Worm (Caenorhabditis elegans) whole organism, mixed stage, embryonic: ENCODE measurements around the gene ncs-3.
A peak's percentile ranks its signal among the peaks of the same experiment; 100 is the strongest.

Experiments
- M03D4.4 ChIP-seq: sonication (generic microtip); optimal IDR thresholded peaks from 2 replicates; lab custom pipeline; 2017; ENCODE audit warnings: mild to moderate bottlenecking, missing genetic modification characterization, missing compliant biosample characterization
- bed-3 ChIP-seq: fragments of 200-800 bp; sonication (Bioruptor generic); optimal IDR thresholded peaks from 3 replicates; lab custom pipeline; 2018; ENCODE audit warnings: mild to moderate bottlenecking, missing genetic modification characterization, moderate library complexity, missing compliant biosample characterization
- blmp-1 ChIP-seq: fragments of 150-350 bp; optimal IDR thresholded peaks from 2 replicates; lab custom pipeline; 2014; ENCODE audit warnings: missing biosample characterization, missing genetic modification characterization
- ceh-39 ChIP-seq: fragments of 150-350 bp; optimal IDR thresholded peaks from 2 replicates; lab custom pipeline; 2014; ENCODE audit warnings: missing biosample characterization, missing genetic modification characterization
- ceh-43 ChIP-seq: fragments of 200-800 bp; sonication (Bioruptor generic); optimal IDR thresholded peaks from 2 replicates; lab custom pipeline; 2018; ENCODE audit warnings: mild to moderate bottlenecking, missing genetic modification characterization, moderate library complexity, missing compliant biosample characterization
- ceh-83 ChIP-seq: fragments of 200-800 bp; sonication (Bioruptor generic); optimal IDR thresholded peaks from 2 replicates; lab custom pipeline; 2018; ENCODE audit warnings: mild to moderate bottlenecking, missing genetic modification characterization, missing compliant biosample characterization
- ces-1 ChIP-seq: fragments of 150-350 bp; optimal IDR thresholded peaks from 2 replicates; lab custom pipeline; 2014; ENCODE audit warnings: missing biosample characterization, missing genetic modification reagents, missing genetic modification characterization
- cnd-1 ChIP-seq: fragments of 200-800 bp; sonication (Bioruptor generic); optimal IDR thresholded peaks from 2 replicates; lab custom pipeline; 2018; ENCODE audit warnings: mild to moderate bottlenecking, missing genetic modification characterization, missing compliant biosample characterization
- drap-1 ChIP-seq: fragments of 200-800 bp; sonication (Bioruptor generic); optimal IDR thresholded peaks from 3 replicates; lab custom pipeline; 2018; ENCODE audit warnings: mild to moderate bottlenecking, missing genetic modification characterization, missing compliant biosample characterization
- elt-1 ChIP-seq: sonication (generic microtip); optimal IDR thresholded peaks from 2 replicates; lab custom pipeline; 2017; ENCODE audit warnings: missing genetic modification characterization, mild to moderate bottlenecking, missing compliant biosample characterization, antibody characterized with exemption, moderate library complexity, borderline replicate concordance; ENCODE audit not compliant: insufficient read depth
- elt-3 ChIP-seq: fragments of 150-350 bp; optimal IDR thresholded peaks from 2 replicates; lab custom pipeline; 2014; ENCODE audit warnings: missing biosample characterization, missing genetic modification characterization
- flh-1 ChIP-seq: fragments of 200-800 bp; sonication (Bioruptor generic); optimal IDR thresholded peaks from 2 replicates; lab custom pipeline; 2018; ENCODE audit warnings: mild to moderate bottlenecking, missing genetic modification characterization, moderate library complexity, missing compliant biosample characterization
- ham-2 ChIP-seq: fragments of 200-800 bp; sonication (Bioruptor generic); optimal IDR thresholded peaks from 2 replicates; lab custom pipeline; 2018; ENCODE audit warnings: mild to moderate bottlenecking, missing genetic modification characterization, missing compliant biosample characterization
- hlh-1 ChIP-seq: fragments of 150-350 bp; optimal IDR thresholded peaks from 2 replicates; lab custom pipeline; 2014; ENCODE audit warnings: missing biosample characterization, missing genetic modification reagents, missing genetic modification characterization
- lin-13 ChIP-seq: fragments of 150-350 bp; optimal IDR thresholded peaks from 2 replicates; lab custom pipeline; 2014; ENCODE audit warnings: missing biosample characterization, missing genetic modification characterization
- lin-32 ChIP-seq: fragments of 200-800 bp; sonication (Bioruptor generic); optimal IDR thresholded peaks from 2 replicates; lab custom pipeline; 2018; ENCODE audit warnings: mild to moderate bottlenecking, missing genetic modification characterization, missing compliant biosample characterization
- lsy-2 ChIP-seq: fragments of 150-350 bp; optimal IDR thresholded peaks from 2 replicates; lab custom pipeline; 2014; ENCODE audit warnings: missing biosample characterization, missing genetic modification characterization
- mab-5 ChIP-seq: fragments of 150-350 bp; optimal IDR thresholded peaks from 2 replicates; lab custom pipeline; 2014; ENCODE audit warnings: missing biosample characterization, missing genetic modification characterization
- mep-1 ChIP-seq: fragments of 150-350 bp; optimal IDR thresholded peaks from 2 replicates; lab custom pipeline; 2017; ENCODE audit warnings: missing biosample characterization, missing genetic modification reagents, missing genetic modification characterization, inconsistent platforms
- mls-2 ChIP-seq: sonication (generic microtip); optimal IDR thresholded peaks from 2 replicates; lab custom pipeline; 2016; ENCODE audit warnings: mild to moderate bottlenecking, missing genetic modification characterization, moderate library complexity, missing compliant biosample characterization
- nhr-12 ChIP-seq: fragments of 150-350 bp; optimal IDR thresholded peaks from 2 replicates; lab custom pipeline; 2014; ENCODE audit warnings: missing biosample characterization, missing genetic modification characterization
- nhr-2 ChIP-seq: fragments of 150-350 bp; optimal IDR thresholded peaks from 2 replicates; lab custom pipeline; 2014; ENCODE audit warnings: missing biosample characterization, missing genetic modification characterization
- nhr-237 ChIP-seq: fragments of 150-350 bp; optimal IDR thresholded peaks from 2 replicates; lab custom pipeline; 2014; ENCODE audit warnings: missing biosample characterization, missing genetic modification characterization
- nhr-28 ChIP-seq: fragments of 150-350 bp; optimal IDR thresholded peaks from 2 replicates; lab custom pipeline; 2014; ENCODE audit warnings: missing biosample characterization, missing genetic modification characterization
- nhr-76 ChIP-seq: sonication (generic microtip); optimal IDR thresholded peaks from 2 replicates; lab custom pipeline; 2017; ENCODE audit warnings: missing biosample characterization, missing genetic modification characterization
- pha-4 ChIP-seq: fragments of 150-350 bp; optimal IDR thresholded peaks from 2 replicates; lab custom pipeline; 2018; ENCODE audit warnings: missing biosample characterization, missing genetic modification reagents, missing genetic modification characterization
- sem-2 ChIP-seq: fragments of 200-800 bp; sonication (Bioruptor generic); optimal IDR thresholded peaks from 2 replicates; lab custom pipeline; 2018; ENCODE audit warnings: mild to moderate bottlenecking, missing genetic modification characterization, missing compliant biosample characterization
- snpc-4 ChIP-seq: fragments of 150-350 bp; optimal IDR thresholded peaks from 2 replicates; lab custom pipeline; 2014; ENCODE audit warnings: missing biosample characterization, missing genetic modification characterization
- sptf-1 ChIP-seq: sonication (generic microtip); optimal IDR thresholded peaks from 2 replicates; lab custom pipeline; 2017; ENCODE audit warnings: mild to moderate bottlenecking, missing genetic modification characterization, moderate library complexity, missing compliant biosample characterization
- tbx-8 ChIP-seq: fragments of 200-800 bp; sonication (Bioruptor generic); optimal IDR thresholded peaks from 2 replicates; lab custom pipeline; 2018; ENCODE audit warnings: mild to moderate bottlenecking, missing genetic modification characterization, moderate library complexity, missing compliant biosample characterization
- unc-120 ChIP-seq: sonication (generic microtip); optimal IDR thresholded peaks from 2 replicates; lab custom pipeline; 2017; ENCODE audit warnings: missing genetic modification characterization, missing compliant biosample characterization; ENCODE audit not compliant: poor library complexity, severe bottlenecking
- unc-39 ChIP-seq: fragments of 150-350 bp; optimal IDR thresholded peaks from 2 replicates; lab custom pipeline; 2014; ENCODE audit warnings: missing biosample characterization, missing genetic modification characterization
- unc-62 ChIP-seq: fragments of 150-350 bp; optimal IDR thresholded peaks from 2 replicates; lab custom pipeline; 2014; ENCODE audit warnings: missing biosample characterization, missing genetic modification reagents, missing genetic modification characterization
- zip-8 ChIP-seq: fragments of 150-350 bp; optimal IDR thresholded peaks from 2 replicates; lab custom pipeline; 2014; ENCODE audit warnings: missing biosample characterization, missing genetic modification characterization
- ztf-11 ChIP-seq: fragments of 150-350 bp; optimal IDR thresholded peaks from 2 replicates; lab custom pipeline; 2014; ENCODE audit warnings: missing biosample characterization, missing genetic modification characterization

The ncs-3 gene

DNA sequence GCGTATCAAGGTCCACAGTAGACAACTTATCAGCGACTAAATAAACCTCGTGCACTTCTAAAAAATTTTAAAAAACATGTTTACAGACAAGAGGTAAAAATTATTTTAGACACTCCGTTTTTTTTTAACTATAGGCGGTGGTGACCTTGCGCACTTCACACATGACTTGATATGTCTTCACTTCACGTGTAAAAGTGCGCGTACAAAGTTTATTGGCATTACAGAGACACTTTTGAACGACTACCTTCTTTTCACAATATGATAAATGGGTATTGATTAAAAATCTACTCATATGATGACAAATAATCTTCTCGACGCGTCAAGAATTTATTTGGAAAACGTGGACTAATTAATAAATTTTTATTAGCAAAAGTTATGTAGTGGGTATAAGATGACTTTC, 27.2 kb upstream of the ncs-3 start:
- TF ChIP-seq ceh-43 (no peak), ham-2 (no peak), lin-32 (GFP tag; lab: Kevin White, UChicago) (no peak), lin-13 (no peak)

DNA sequence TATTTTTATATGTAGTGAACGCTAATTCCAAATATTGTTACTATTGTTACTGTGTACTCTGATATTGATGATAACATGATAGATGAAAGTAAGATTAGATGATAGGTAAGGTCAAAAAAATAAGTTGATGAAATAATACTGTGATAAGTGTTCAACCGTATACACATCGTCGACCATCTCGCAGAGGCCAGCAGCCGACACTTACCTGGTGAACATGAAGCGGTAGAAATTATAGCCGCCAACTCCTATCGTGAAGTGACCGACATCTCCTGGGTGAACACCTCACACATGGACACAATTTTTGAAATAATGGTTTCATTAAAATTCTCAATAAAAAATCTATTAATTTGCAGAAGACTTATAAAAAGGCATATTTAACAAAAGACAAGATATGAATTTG, 26.5 kb upstream of the ncs-3 start:
- TF ChIP-seq cnd-1 (tag; lab: Kevin White, UChicago): no peak
- TF ChIP-seq elt-1 (tag; lab: Kevin White, UChicago): no peak
- TF ChIP-seq ceh-83: no peak
- TF ChIP-seq unc-39 (tag; lab: Kevin White, UChicago): no peak
- TF ChIP-seq zip-8 (tag; lab: Kevin White, UChicago): no peak

DNA sequence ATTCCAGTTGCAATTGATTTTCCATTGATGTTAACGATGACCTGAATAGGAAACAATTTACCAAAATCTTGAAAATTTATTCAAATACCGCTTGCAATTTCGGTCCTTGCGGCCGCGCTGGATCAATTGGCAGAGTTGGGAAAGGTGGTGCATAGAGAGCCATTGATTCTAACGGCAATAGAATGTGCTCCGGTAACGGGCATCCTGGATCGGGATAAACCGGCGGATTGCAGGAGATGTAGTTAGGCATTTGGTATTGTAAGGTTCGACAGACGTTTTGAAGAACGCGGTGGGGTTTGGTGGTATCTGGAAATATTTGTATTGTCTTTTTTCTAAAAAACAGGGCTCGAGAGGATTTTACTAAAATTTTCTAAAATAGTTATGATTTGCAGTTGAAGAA, 23.0 kb upstream of the ncs-3 start:
- TF ChIP-seq mep-1 (tag; lab: Kevin White, UChicago) (no peak), mab-5 (tag; lab: Kevin White, UChicago) (no peak), unc-62 (GFP tag; lab: Kevin White, UChicago) (no peak), nhr-12 (no peak), unc-120 (no peak), unc-39 (tag; lab: Kevin White, UChicago) (no peak), ceh-39 (tag; lab: Kevin White, UChicago) (no peak), zip-8 (tag; lab: Kevin White, UChicago) (no peak), elt-3 (tag; lab: Kevin White, UChicago) (no peak)

DNA sequence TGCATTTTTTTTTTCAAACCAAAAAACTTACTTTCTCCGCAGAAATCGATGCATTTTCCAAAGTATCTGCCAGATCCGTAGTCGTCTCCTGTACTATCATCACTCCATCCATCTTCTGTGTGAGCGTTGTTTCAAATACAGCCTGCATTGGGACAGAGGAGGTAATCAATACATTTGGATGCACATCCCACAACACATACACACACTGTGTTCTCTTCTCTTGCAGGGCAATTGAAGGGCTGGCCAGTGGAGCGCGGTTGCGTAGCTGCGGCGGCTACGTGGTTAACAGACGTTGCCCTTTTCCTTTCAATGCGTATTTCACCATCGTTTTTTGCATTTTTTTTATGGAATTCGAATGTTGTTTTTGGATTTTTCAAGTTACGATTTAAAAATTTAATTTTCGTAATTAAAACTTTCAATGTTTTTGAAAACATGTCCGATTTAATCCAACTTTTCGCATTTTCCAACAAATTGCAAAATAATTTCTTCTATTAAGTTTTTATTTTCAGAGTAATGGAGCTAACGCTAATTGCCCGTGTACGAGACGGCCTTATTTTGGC, 18.8 kb upstream of the ncs-3 start, which contains the start of the genes stau-1 and sec-22:
Gene stau-1 (minus strand): TSS at position 248 of the 560 bp plus-strand sequence.
Gene sec-22 (plus strand): TSS at position 510 of the 560 bp plus-strand sequence.
- no peak for TF ChIP-seq mls-2 (tag; lab: Kevin White, UChicago)
- TF ChIP-seq ztf-11: no peak
- peak; percentile 7 for TF ChIP-seq lin-13
- TF ChIP-seq lsy-2: peak; percentile 7
- TF ChIP-seq bed-3 (GFP tag; lab: Kevin White, UChicago): no peak
- TF ChIP-seq M03D4.4: no peak
- TF ChIP-seq ceh-83: no peak
- TF ChIP-seq lin-32 (GFP tag; lab: Kevin White, UChicago): no peak
- peak; percentile 19 for TF ChIP-seq ces-1
- TF ChIP-seq tbx-8: no peak
- no peak for TF ChIP-seq flh-1 (GFP tag; lab: Kevin White, UChicago)
- no peak for TF ChIP-seq nhr-2 (tag; lab: Kevin White, UChicago)
- TF ChIP-seq sptf-1 (tag; lab: Kevin White, UChicago): no peak
- TF ChIP-seq drap-1 (GFP tag; lab: Kevin White, UChicago): no peak
- peak; percentile 14 for TF ChIP-seq mep-1 (tag; lab: Kevin White, UChicago)
- no peak for TF ChIP-seq nhr-76 (tag; lab: Kevin White, UChicago)
- TF ChIP-seq elt-3 (tag; lab: Kevin White, UChicago): no peak
- no peak for TF ChIP-seq ceh-43
- TF ChIP-seq nhr-12: no peak
- TF ChIP-seq pha-4 (tag; lab: Kevin White, UChicago): peak; percentile 45
- TF ChIP-seq zip-8 (tag; lab: Kevin White, UChicago): no peak
- no peak for TF ChIP-seq unc-62 (GFP tag; lab: Kevin White, UChicago)
- no peak for TF ChIP-seq elt-1 (tag; lab: Kevin White, UChicago)
- peak; percentile 0 for TF ChIP-seq cnd-1 (tag; lab: Kevin White, UChicago)
- no peak for TF ChIP-seq sem-2 (GFP tag; lab: Kevin White, UChicago)
- TF ChIP-seq unc-39 (tag; lab: Kevin White, UChicago): no peak
- no peak for TF ChIP-seq snpc-4 (tag; lab: Kevin White, UChicago)
- no peak for TF ChIP-seq unc-120
- no peak for TF ChIP-seq nhr-237 (tag; lab: Kevin White, UChicago)
- TF ChIP-seq hlh-1 (tag; lab: Kevin White, UChicago): peak; percentile 16
- no peak for TF ChIP-seq ham-2
- no peak for TF ChIP-seq nhr-28 (tag; lab: Kevin White, UChicago)
- peak; percentile 27 for TF ChIP-seq ceh-39 (tag; lab: Kevin White, UChicago)
- TF ChIP-seq blmp-1 (tag; lab: Kevin White, UChicago): no peak
- TF ChIP-seq mab-5 (tag; lab: Kevin White, UChicago): no peak
